Fruit fly (Drosophila melanogaster) whole organism, prepupa: ENCODE data around the gene X11L.

Experiments
- Blimp-1 ChIP-seq: fragments of 200-800 bp; sonication (Bioruptor generic); optimal IDR thresholded peaks from 3 replicates; lab custom pipeline; 2017; ENCODE audit warnings: missing biosample characterization, missing genetic modification characterization, mild to moderate bottlenecking, moderate library complexity, missing genetic modification reagents
- CG4318 ChIP-seq: fragments of 200-800 bp; sonication (Bioruptor generic); optimal IDR thresholded peaks from 3 replicates; lab custom pipeline; 2017; ENCODE audit warnings: missing biosample characterization, mild to moderate bottlenecking, missing genetic modification characterization
- CG8632 ChIP-seq: fragments of 200-800 bp; sonication (Bioruptor generic); optimal IDR thresholded peaks from 3 replicates; lab custom pipeline; 2016; ENCODE audit warnings: missing biosample characterization, missing genetic modification characterization
- Gug ChIP-seq: fragments of 200-800 bp; sonication (Bioruptor generic); IDR thresholded peaks from 2 replicates; pipeline ENCODE4 v1.3.6; 2022; ENCODE audit warnings: missing biosample characterization, missing genetic modification characterization
- Hr39 ChIP-seq: fragments of 200-800 bp; sonication (Bioruptor generic); optimal IDR thresholded peaks from 2 replicates; lab custom pipeline; 2016; ENCODE audit warnings: missing biosample characterization, missing genetic modification characterization
- acj6 ChIP-seq: fragments of 200-800 bp; sonication (Bioruptor generic); optimal IDR thresholded peaks from 3 replicates; lab custom pipeline; 2016; ENCODE audit warnings: missing biosample characterization, missing genetic modification characterization
- eg ChIP-seq: fragments of 200-800 bp; sonication (Bioruptor generic); IDR thresholded peaks from 3 replicates; pipeline ENCODE4 v1.3.6; 2022; ENCODE audit warnings: missing biosample characterization, missing genetic modification characterization
- fd85E ChIP-seq: fragments of 200-800 bp; sonication (Bioruptor generic); optimal IDR thresholded peaks from 3 replicates; lab custom pipeline; 2016; ENCODE audit warnings: missing biosample characterization, missing genetic modification characterization
- pdm3 ChIP-seq: fragments of 200-800 bp; sonication (Bioruptor generic); optimal IDR thresholded peaks from 3 replicates; lab custom pipeline; 2016; ENCODE audit warnings: missing biosample characterization, missing genetic modification characterization

- TF ChIP-seq Gug (GFP tag; lab: Robert Waterston, UW) = no peak
- TF ChIP-seq Hr39 = no peak
- no peak for TF ChIP-seq CG4318 (GFP tag; lab: Kevin White, UChicago)
- no peak for TF ChIP-seq eg (GFP tag; lab: Robert Waterston, UW)
- TF ChIP-seq acj6 = no peak
- TF ChIP-seq Blimp-1 (GFP tag; lab: Kevin White, UChicago) = no peak
- no peak for TF ChIP-seq pdm3
- no peak for TF ChIP-seq CG8632 (GFP tag; lab: Kevin White, UChicago)
- no peak for TF ChIP-seq fd85E (GFP tag; lab: Kevin White, UChicago)
These were observed 16.8 kb upstream of the X11L start for dm6 chrX:17582650-17583049.
